Fruit fly (Drosophila melanogaster) whole organism: ENCODE data around the gene sesB.

Experiments
- pan ChIP-seq: fragments of >200 bp; optimal IDR thresholded peaks from 2 replicates; lab custom pipeline; 2017
- psq ChIP-seq: fragments of >200 bp; optimal IDR thresholded peaks from 2 replicates; lab custom pipeline; 2017
- usp ChIP-seq: fragments of >200 bp; optimal IDR thresholded peaks from 2 replicates; lab custom pipeline; 2017; ENCODE audit warnings: missing biosample characterization, missing genetic modification characterization, mixed read lengths

- TF ChIP-seq psq (lab: Kevin White, UChicago) (no peak), usp (GFP tag; lab: Kevin White, UChicago) (no peak), pan (lab: Kevin White, UChicago) (no peak)
Measured at dm6 chrX:10805651-10806191, 19.0 kb upstream of the sesB start.
